Fruit fly (Drosophila melanogaster): ENCODE measurements around the gene CG17129.

CG17129 gene

dm6 chr3L:685441-685804 is 5.3 kb upstream of the CG17129 start, which contains the start of gene ebd1 (continued):
- TF ChIP-seq grn (GFP tag; optimal IDR thresholded peaks at IDR 0.05) (no peak), CG10979 (tag; optimal IDR thresholded peaks at IDR 0.05) (no peak), CG15696 (tag; optimal IDR thresholded peaks at IDR 0.05) (no peak), sna (GFP tag; IDR thresholded peaks at IDR 0.05; ENCODE audit: partially characterized antibody) (no peak), Camta (GFP tag; optimal IDR thresholded peaks at IDR 0.05) (no peak), sens (GFP tag) (peak; percentile 34), lola (GFP tag; optimal IDR thresholded peaks at IDR 0.05) (no peak), pan (optimal IDR thresholded peaks at IDR 0.05) (no peak), pan (GFP tag; optimal IDR thresholded peaks at IDR 0.05 in 1 of 2, IDR thresholded peaks at IDR 0.05 in 1 of 2) (no peak), B-H2 (GFP tag; optimal IDR thresholded peaks at IDR 0.05) (no peak), CG16815 (GFP tag; optimal IDR thresholded peaks at IDR 0.05) (no peak), danr (GFP tag; IDR thresholded peaks at IDR 0.05) (no peak), Dll (GFP tag; IDR thresholded peaks at IDR 0.05; ENCODE audit: partially characterized antibody) (0 out of 4 replicates have a peak, but pooled peaks have one; percentile 44), Dip3 (GFP tag; optimal IDR thresholded peaks at IDR 0.05) (no peak), CG33557 (GFP tag; optimal IDR thresholded peaks at IDR 0.05) (no peak), da (GFP tag; optimal IDR thresholded peaks at IDR 0.05) (no peak), luna (GFP tag; optimal IDR thresholded peaks at IDR 0.05) (no peak), BtbVII (GFP tag; optimal IDR thresholded peaks at IDR 0.05) (peak; percentile 59), ash1 (GFP tag; optimal IDR thresholded peaks at IDR 0.05) (no peak), CG14965 (GFP tag; optimal IDR thresholded peaks at IDR 0.05; ENCODE audit: borderline replicate concordance) (no peak), CG10267 (tag; optimal IDR thresholded peaks at IDR 0.05) (peak; percentile 27), CG3838 (GFP tag; optimal IDR thresholded peaks at IDR 0.05) (no peak), caup (GFP tag; optimal IDR thresholded peaks at IDR 0.05; ENCODE audit: severe bottlenecking) (no peak), CG11723 (GFP tag; optimal IDR thresholded peaks at IDR 0.05) (no peak), dati (GFP tag; IDR thresholded peaks at IDR 0.05) (no peak), CG8290 (GFP tag; optimal IDR thresholded peaks at IDR 0.05) (peak; percentile 47), CG8290 (tag; optimal IDR thresholded peaks at IDR 0.05) (peak; percentile 24 to 61), CG1792 (GFP tag; optimal IDR thresholded peaks at IDR 0.05) (no peak), CG18011 (GFP tag; optimal IDR thresholded peaks at IDR 0.05) (no peak), HmgD (GFP tag; optimal IDR thresholded peaks at IDR 0.05) (no peak), CG10462 (GFP tag; optimal IDR thresholded peaks at IDR 0.05) (no peak), sug (tag; optimal IDR thresholded peaks at IDR 0.05) (peak; percentile 19), MESR4 (GFP tag; optimal IDR thresholded peaks at IDR 0.05) (peak; percentile 17), abd-A (tag; optimal IDR thresholded peaks at IDR 0.05) (no peak), PHDP (tag; optimal IDR thresholded peaks at IDR 0.05) (peak; percentile 27), CG12299 (tag; optimal IDR thresholded peaks at IDR 0.05) (no peak), Ssrp (tag; optimal IDR thresholded peaks at IDR 0.05) (no peak), CG3065 (GFP tag; optimal IDR thresholded peaks at IDR 0.05) (no peak), sisA (GFP tag; IDR thresholded peaks at IDR 0.05) (no peak), CG17361 (GFP tag; IDR thresholded peaks at IDR 0.05) (no peak; the same call in 2 of the 3 replicates), Dbx (GFP tag; IDR thresholded peaks at IDR 0.05) (no peak), CrebB (tag; optimal IDR thresholded peaks at IDR 0.05) (peak; percentile 31), cwo (GFP tag; optimal IDR thresholded peaks at IDR 0.05) (no peak), CG2116 (GFP tag; optimal IDR thresholded peaks at IDR 0.05) (no peak), corto (GFP tag; optimal IDR thresholded peaks at IDR 0.05) (no peak), CG15514 (GFP tag; optimal IDR thresholded peaks at IDR 0.05) (peak; percentile 23), CG13123 (GFP tag; optimal IDR thresholded peaks at IDR 0.05) (no peak), bsh (GFP tag; optimal IDR thresholded peaks at IDR 0.05) (no peak), CG7786 (GFP tag; optimal IDR thresholded peaks at IDR 0.05) (no peak), Neu2 (GFP tag; optimal IDR thresholded peaks at IDR 0.05; ENCODE audit: borderline replicate concordance) (no peak), ci (GFP tag; IDR thresholded peaks at IDR 0.05) (no peak; the same call in 2 of the 3 replicates)
